Fruit fly (Drosophila melanogaster) whole organism, embryonic: ENCODE results near the gene Nse1.

ENCODE experiments used
- B-H2 ChIP-seq: fragments of 200-800 bp; sonication (Bioruptor generic); optimal IDR thresholded peaks from 2 replicates; lab custom pipeline; 2018; ENCODE audit warnings: missing biosample characterization, mild to moderate bottlenecking, missing genetic modification characterization
- Bdp1 ChIP-seq: fragments of 200-800 bp; sonication (Bioruptor generic); optimal IDR thresholded peaks from 3 replicates; lab custom pipeline; 2016; ENCODE audit warnings: missing biosample characterization, missing genetic modification characterization
- CG12744 ChIP-seq: fragments of 200-800 bp; sonication (Bioruptor generic); optimal IDR thresholded peaks from 2 replicates; lab custom pipeline; 2016; ENCODE audit warnings: missing biosample characterization, missing genetic modification characterization
- CG13296 ChIP-seq: fragments of 200-800 bp; sonication (Bioruptor generic); optimal IDR thresholded peaks from 3 replicates; lab custom pipeline; 2018; ENCODE audit warnings: missing biosample characterization, mild to moderate bottlenecking, missing genetic modification characterization
- CG15514 ChIP-seq: fragments of 200-800 bp; sonication (Bioruptor generic); optimal IDR thresholded peaks from 3 replicates; lab custom pipeline; 2017; ENCODE audit warnings: missing biosample characterization, missing genetic modification characterization, mild to moderate bottlenecking, moderate library complexity, missing genetic modification reagents
- CG18476 ChIP-seq: fragments of 200-800 bp; sonication (Bioruptor generic); optimal IDR thresholded peaks from 2 replicates; lab custom pipeline; 2016; ENCODE audit warnings: missing biosample characterization, mild to moderate bottlenecking, missing genetic modification characterization
- CG2678 ChIP-seq: fragments of 200-800 bp; sonication (Bioruptor generic); optimal IDR thresholded peaks from 3 replicates; lab custom pipeline; 2019; ENCODE audit warnings: missing biosample characterization, mild to moderate bottlenecking, missing genetic modification characterization, moderate library complexity
- CG34376 ChIP-seq: fragments of 200-800 bp; sonication (Bioruptor generic); optimal IDR thresholded peaks from 2 replicates; lab custom pipeline; 2018; ENCODE audit warnings: missing biosample characterization, mild to moderate bottlenecking, missing genetic modification characterization
- CG3838 ChIP-seq: fragments of 200-800 bp; sonication (Bioruptor generic); optimal IDR thresholded peaks from 3 replicates; lab custom pipeline; 2016; ENCODE audit warnings: missing biosample characterization, missing genetic modification characterization
- CG4707 ChIP-seq: fragments of 200-800 bp; sonication (Bioruptor generic); optimal IDR thresholded peaks from 2 replicates; lab custom pipeline; 2018; ENCODE audit warnings: missing biosample characterization, mild to moderate bottlenecking, missing genetic modification characterization, moderate library complexity
- CG4730 ChIP-seq: fragments of 200-800 bp; sonication (Bioruptor generic); IDR thresholded peaks from 2 replicates; pipeline ENCODE4 v1.3.6; 2022; ENCODE audit warnings: missing biosample characterization, missing genetic modification characterization
- CG6272 ChIP-seq: fragments of 200-800 bp; sonication (Bioruptor generic); IDR thresholded peaks from 2 replicates; pipeline ENCODE4 v1.3.6; 2022; ENCODE audit warnings: missing biosample characterization, missing genetic modification characterization
- CG7928 ChIP-seq: fragments of 200-800 bp; sonication (Bioruptor generic); optimal IDR thresholded peaks from 2 replicates; lab custom pipeline; 2017; ENCODE audit warnings: missing biosample characterization, mild to moderate bottlenecking, missing genetic modification characterization
- CG9215 ChIP-seq: fragments of 200-800 bp; sonication (Bioruptor generic); IDR thresholded peaks from 2 replicates; pipeline ENCODE4 v1.3.6; 2022; ENCODE audit warnings: missing biosample characterization, missing genetic modification characterization
- Dip3 ChIP-seq: fragments of 200-800 bp; sonication (Bioruptor generic); optimal IDR thresholded peaks from 3 replicates; lab custom pipeline; 2016; ENCODE audit warnings: missing biosample characterization, missing genetic modification characterization
- GATAe ChIP-seq: fragments of 200-800 bp; sonication (Bioruptor generic); conservative IDR thresholded peaks from 2 replicates; pipeline ENCODE4 v1.3.6; 2022; ENCODE audit warnings: missing biosample characterization, missing genetic modification characterization
- H15 ChIP-seq: fragments of 200-800 bp; sonication (Bioruptor generic); IDR thresholded peaks from 3 replicates; pipeline ENCODE4 v1.3.6; 2022; ENCODE audit warnings: missing biosample characterization, missing genetic modification characterization
- HLH3B ChIP-seq: fragments of 200-800 bp; sonication (Bioruptor generic); IDR thresholded peaks from 2 replicates; pipeline ENCODE4 v1.3.6; 2022; ENCODE audit warnings: missing biosample characterization, missing genetic modification characterization
- Hr39 ChIP-seq: fragments of >200 bp; optimal IDR thresholded peaks from 2 replicates; lab custom pipeline; 2017
- Lim3 ChIP-seq: fragments of 200-800 bp; sonication (Bioruptor generic); IDR thresholded peaks from 2 replicates; pipeline ENCODE4 v1.3.6; 2022; ENCODE audit warnings: missing biosample characterization, missing genetic modification characterization
- MBD-R2 ChIP-seq: fragments of 200-800 bp; sonication (Bioruptor generic); IDR thresholded peaks from 2 replicates; pipeline ENCODE4 v1.3.6; 2022; ENCODE audit warnings: missing biosample characterization, missing genetic modification characterization
- Med ChIP-seq: fragments of 200-800 bp; sonication (Bioruptor generic); peaks from one replicate; lab custom pipeline; 2016; ENCODE audit warnings: missing biosample characterization, missing genetic modification characterization, mild to moderate bottlenecking, inconsistent platforms, moderate library complexity
- Pdp1 ChIP-seq, 2 experiments: fragments of 200-800 bp; sonication (Bioruptor generic); optimal IDR thresholded peaks; 3 replicates each; lab custom pipeline; 2016; ENCODE audit warnings: missing biosample characterization in 2 of 2, missing genetic modification characterization in 2 of 2, mild to moderate bottlenecking in 1 of 2, moderate library complexity in 1 of 2
- Ravus ChIP-seq: fragments of 200-800 bp; sonication (Bioruptor generic); IDR thresholded peaks from 2 replicates; pipeline ENCODE4 v1.3.6; 2022; ENCODE audit warnings: missing biosample characterization, missing genetic modification characterization
- Scr ChIP-seq: fragments of 200-800 bp; sonication (Bioruptor generic); IDR thresholded peaks from 2 replicates; pipeline ENCODE4 v1.3.6; 2022; ENCODE audit warnings: missing biosample characterization, missing genetic modification characterization; ENCODE audit not compliant: partially characterized antibody
- Ssrp ChIP-seq: fragments of 200-800 bp; sonication (Bioruptor generic); optimal IDR thresholded peaks from 2 replicates; lab custom pipeline; 2018; ENCODE audit warnings: missing biosample characterization, mild to moderate bottlenecking, missing genetic modification characterization, moderate library complexity
- Tbp ChIP-seq: fragments of >200 bp; optimal IDR thresholded peaks from 2 replicates; lab custom pipeline; 2018; ENCODE audit warnings: missing biosample characterization, missing genetic modification characterization
- Trl ChIP-seq, 3 experiments: fragments of >200 bp in 2 of 3; fragments of 200-800 bp in 1 of 3; sonication (Bioruptor generic) in 1 of 3; optimal IDR thresholded peaks; 2 replicates in 1 of 3; 3 replicates in 2 of 3; lab custom pipeline; 2016 to 2017; ENCODE audit warnings: missing biosample characterization in 1 of 3, missing genetic modification characterization in 1 of 3
- Xbp1 ChIP-seq: fragments of 200-800 bp; sonication (Bioruptor generic); optimal IDR thresholded peaks from 3 replicates; lab custom pipeline; 2016; ENCODE audit warnings: missing biosample characterization, mild to moderate bottlenecking, missing genetic modification characterization
- az2 ChIP-seq: fragments of 200-800 bp; sonication (Bioruptor generic); optimal IDR thresholded peaks from 3 replicates; lab custom pipeline; 2016; ENCODE audit warnings: missing biosample characterization, missing genetic modification characterization
- dmrt99B ChIP-seq: fragments of 200-800 bp; sonication (Bioruptor generic); optimal IDR thresholded peaks from 2 replicates; lab custom pipeline; 2018; ENCODE audit warnings: missing biosample characterization, mild to moderate bottlenecking, missing genetic modification characterization, moderate library complexity
- exex ChIP-seq: fragments of 200-800 bp; sonication (Bioruptor generic); optimal IDR thresholded peaks from 4 replicates; lab custom pipeline; 2018; ENCODE audit warnings: missing biosample characterization, mild to moderate bottlenecking, missing genetic modification characterization, moderate library complexity
- grau ChIP-seq: fragments of 200-800 bp; optimal IDR thresholded peaks from 3 replicates; lab custom pipeline; 2019; ENCODE audit warnings: missing biosample characterization, mild to moderate bottlenecking, missing genetic modification characterization, moderate library complexity
- lab ChIP-seq: fragments of 200-800 bp; sonication (Bioruptor generic); optimal IDR thresholded peaks from 3 replicates; lab custom pipeline; 2017; ENCODE audit warnings: missing biosample characterization, missing genetic modification characterization, mild to moderate bottlenecking, moderate library complexity, missing genetic modification reagents
- mirr ChIP-seq: fragments of 200-800 bp; sonication (Bioruptor generic); optimal IDR thresholded peaks from 3 replicates; lab custom pipeline; 2018; ENCODE audit warnings: missing biosample characterization, mild to moderate bottlenecking, missing genetic modification characterization
- otp ChIP-seq: fragments of 200-800 bp; sonication (Bioruptor generic); IDR thresholded peaks from 3 replicates; pipeline ENCODE4, ENCODE4 v1.3.6; 2022; ENCODE audit warnings: missing biosample characterization, missing genetic modification characterization
- sug ChIP-seq: fragments of 200-800 bp; optimal IDR thresholded peaks from 2 replicates; lab custom pipeline; 2019; ENCODE audit warnings: missing biosample characterization, mild to moderate bottlenecking, missing genetic modification characterization, moderate library complexity
- tio ChIP-seq: fragments of 200-800 bp; sonication (Bioruptor generic); optimal IDR thresholded peaks from 2 replicates; lab custom pipeline; 2017; ENCODE audit warnings: missing biosample characterization, missing genetic modification characterization, inconsistent platforms
- tx ChIP-seq: fragments of 200-800 bp; sonication (Bioruptor generic); optimal IDR thresholded peaks from 2 replicates; lab custom pipeline; 2016; ENCODE audit warnings: missing biosample characterization, missing genetic modification characterization
- vnd ChIP-seq: fragments of 200-800 bp; sonication (Bioruptor generic); IDR thresholded peaks from 3 replicates; pipeline ENCODE4 v1.3.6; 2022; ENCODE audit warnings: missing biosample characterization, missing genetic modification characterization; ENCODE audit not compliant: partially characterized antibody
- z ChIP-seq: fragments of 200-800 bp; sonication (Bioruptor generic); IDR thresholded peaks from 3 replicates; pipeline ENCODE4 v1.3.6; 2022; ENCODE audit warnings: missing biosample characterization, missing genetic modification characterization
- zfh1 ChIP-seq: fragments of 200-800 bp; sonication (Bioruptor generic); IDR thresholded peaks from 3 replicates; pipeline ENCODE4 v1.3.6; 2022; ENCODE audit warnings: missing biosample characterization, missing genetic modification characterization

The Nse1 gene

dm6 chr2L:6683992-6684882, 6.8 kb upstream of the Nse1 start, which contains the start of gene Nhe3 (continued):
- TF ChIP-seq CG18476 (GFP tag; lab: Kevin White, UChicago), result peak; percentile 81
- peak; percentile 45 for TF ChIP-seq CG3838 (GFP tag; lab: Kevin White, UChicago)
- no peak for TF ChIP-seq z (GFP tag; lab: Robert Waterston, UW)
- no peak for TF ChIP-seq dmrt99B (tag; lab: Kevin White, UChicago)
- peak; percentile 69 for TF ChIP-seq CG4730 (GFP tag; lab: Robert Waterston, UW)
- no peak for TF ChIP-seq CG4707 (GFP tag; lab: Kevin White, UChicago)
- TF ChIP-seq CG6272 (GFP tag; lab: Robert Waterston, UW), result peak; percentile 83
- peak; percentile 85 for TF ChIP-seq tx (GFP tag; lab: Kevin White, UChicago)
- peak; percentile 45 for TF ChIP-seq Ravus (GFP tag; lab: Robert Waterston, UW)

DNA sequence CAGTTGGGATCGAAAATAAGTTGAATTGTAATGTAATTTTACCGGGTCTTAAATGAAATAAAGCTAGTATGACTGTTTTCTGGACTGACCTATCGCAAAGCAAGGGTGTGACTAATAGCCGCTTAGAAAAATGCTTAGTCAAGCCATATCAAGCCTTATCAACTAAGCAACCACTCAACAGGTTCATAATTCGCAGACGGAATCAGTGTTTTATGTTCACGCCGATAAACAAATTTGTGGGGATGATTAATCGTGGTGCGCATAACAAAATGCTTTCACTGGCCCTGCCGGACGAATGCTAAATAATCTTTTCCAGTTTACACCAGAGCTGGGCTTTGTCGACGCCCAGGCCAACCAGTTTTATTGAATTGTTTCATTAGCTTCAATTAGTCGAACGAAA, 5.5 kb upstream of the Nse1 start:
- TF ChIP-seq B-H2 (GFP tag; lab: Kevin White, UChicago) (peak; percentile 19), CG13296 (GFP tag; lab: Kevin White, UChicago) (peak; percentile 18), Xbp1 (no peak), Hr39 (lab: Kevin White, UChicago) (no peak), Dip3 (GFP tag; lab: Kevin White, UChicago) (no peak), CG34376 (GFP tag; lab: Kevin White, UChicago) (peak; percentile 74), Med (GFP tag; lab: Kevin White, UChicago) (peak; percentile 28), mirr (GFP tag; lab: Kevin White, UChicago) (peak; percentile 71), CG15514 (peak; percentile 71), vnd (GFP tag; lab: Robert Waterston, UW) (no peak), otp (GFP tag; lab: Robert Waterston, UW) (0 out of 3 replicates have a peak, but pooled peaks have one; percentile 41), sug (tag; lab: Kevin White, UChicago) (peak; percentile 61), CG12744 (GFP tag; lab: Kevin White, UChicago) (no peak), Pdp1 (GFP tag; optimal IDR thresholded peaks at IDR 0.05; lab: Kevin White, UChicago) (peak in 1 of 2 experiments; percentile 39), exex (tag; lab: Kevin White, UChicago) (peak; percentile 87)

DNA sequence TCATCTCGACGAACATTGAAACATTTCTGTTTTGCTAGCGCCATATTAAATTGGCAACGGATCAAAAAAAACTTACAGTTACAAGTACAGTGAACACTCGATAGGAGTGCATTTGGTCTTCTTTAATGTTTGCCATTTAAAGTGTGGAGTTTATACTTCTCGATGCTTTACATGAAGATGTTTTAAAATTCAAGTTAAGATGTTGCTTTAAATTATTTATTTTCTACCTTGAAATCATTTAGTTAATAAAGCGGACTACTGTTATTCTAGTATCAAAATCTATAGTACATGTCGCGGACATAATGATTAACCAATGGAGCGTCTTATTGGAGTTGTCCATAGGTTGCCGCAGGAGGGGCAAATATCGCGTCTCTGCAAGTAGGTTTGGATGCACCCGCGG, 890 bp downstream of the Nse1 start, which contains the start of gene cort:
Gene cort (minus strand): TSS at position 101 of the 400 bp plus-strand sequence.
- TF ChIP-seq MBD-R2 (GFP tag; lab: Robert Waterston, UW) (no peak), grau (tag; lab: Kevin White, UChicago) (peak; percentile 26), az2 (GFP tag; lab: Kevin White, UChicago) (no peak), GATAe (GFP tag; lab: Robert Waterston, UW) (no peak)

- TF ChIP-seq Bdp1 (GFP tag; lab: Kevin White, UChicago) (peak; percentile 27), zfh1 (GFP tag; lab: Robert Waterston, UW) (0 out of 3 replicates have a peak, but pooled peaks have one; percentile 3), CG7928 (GFP tag; lab: Kevin White, UChicago) (peak; percentile 24), lab (GFP tag; lab: Kevin White, UChicago) (no peak), Trl (optimal IDR thresholded peaks at IDR 0.05; lab: Kevin White, UChicago) (peak; percentile 50 to 60), Trl (GFP tag; optimal IDR thresholded peaks at IDR 0.05; lab: Kevin White, UChicago) (peak; percentile 43), CG13296 (GFP tag; lab: Kevin White, UChicago) (peak; percentile 21), Scr (GFP tag; lab: Robert Waterston, UW) (peak; percentile 24; the same call in 1 of the 2 replicates), Lim3 (GFP tag; lab: Robert Waterston, UW) (no peak), HLH3B (GFP tag; lab: Robert Waterston, UW) (peak; percentile 54), CG9215 (GFP tag; lab: Robert Waterston, UW) (no peak), CG2678 (tag; lab: Kevin White, UChicago) (peak; percentile 74), Ssrp (tag; lab: Kevin White, UChicago) (peak; percentile 64), H15 (GFP tag; lab: Robert Waterston, UW) (0 out of 3 replicates have a peak, but pooled peaks have one; percentile 43), tio (GFP tag; lab: Kevin White, UChicago) (peak; percentile 58), Tbp (GFP tag; lab: Kevin White, UChicago) (no peak)
These were observed 4.0 kb downstream of the Nse1 start, which contains the start of gene Spn27A for dm6 chr2L:6673211-6674012. TSS of gene Spn27A (minus strand) at chr2L:6673347.
